Worm (Caenorhabditis elegans): ENCODE data around the gene set-8.

DNA sequence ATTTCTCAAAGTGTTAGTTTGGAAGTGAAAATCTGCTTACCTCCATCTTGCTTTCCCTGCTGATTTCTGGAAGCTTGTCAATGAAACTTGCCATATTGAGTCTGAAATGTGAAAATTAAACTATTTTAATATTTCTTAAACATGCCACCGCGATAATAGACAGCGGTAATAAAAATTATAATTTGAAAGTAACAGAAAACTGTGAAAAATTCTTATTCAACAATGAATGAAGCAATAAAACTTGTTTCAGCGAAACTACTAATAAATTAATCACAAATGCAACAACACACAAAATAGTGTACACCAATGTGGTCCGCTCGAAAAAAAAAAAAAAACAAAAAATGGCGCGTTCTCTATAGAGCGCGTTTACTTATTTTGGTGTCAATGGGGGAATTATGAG is 5.1 kb downstream of the set-8 start, which contains the start of gene F02D10.6:
- TF ChIP-seq dao-5 (tag; optimal IDR thresholded peaks at IDR 0.05), result no peak
- no peak for TF ChIP-seq him-1 (tag; optimal IDR thresholded peaks at IDR 0.05)

Data from whole organism, L4/young adult.